Worm (Caenorhabditis elegans) whole organism, late embryonic: ENCODE data around the gene Y47D7A.13.

Experiments
- ceh-22 ChIP-seq: sonication (generic microtip); optimal IDR thresholded peaks from 2 replicates; lab custom pipeline; 2017; ENCODE audit warnings: missing biosample characterization, missing genetic modification characterization
- ceh-30 ChIP-seq: fragments of 150-350 bp; optimal IDR thresholded peaks from 2 replicates; lab custom pipeline; 2014; ENCODE audit warnings: missing biosample characterization, missing genetic modification characterization
- dve-1 ChIP-seq: sonication (generic microtip); optimal IDR thresholded peaks from 2 replicates; lab custom pipeline; 2017; ENCODE audit warnings: antibody characterized with exemption, mild to moderate bottlenecking, missing genetic modification characterization, missing compliant biosample characterization
- fkh-10 ChIP-seq: fragments of 150-350 bp; optimal IDR thresholded peaks from 2 replicates; lab custom pipeline; 2014; ENCODE audit warnings: missing biosample characterization, missing genetic modification reagents, missing genetic modification characterization
- hlh-15 ChIP-seq: sonication (generic microtip); optimal IDR thresholded peaks from 2 replicates; lab custom pipeline; 2016; ENCODE audit warnings: missing genetic modification characterization, missing compliant biosample characterization
- lin-11 ChIP-seq: fragments of 200-800 bp; sonication (Bioruptor generic); optimal IDR thresholded peaks from 2 replicates; lab custom pipeline; 2018; ENCODE audit warnings: mild to moderate bottlenecking, missing genetic modification characterization, missing compliant biosample characterization
- madf-2 ChIP-seq: sonication (generic microtip); optimal IDR thresholded peaks from 2 replicates; lab custom pipeline; 2017; ENCODE audit warnings: missing genetic modification characterization, missing compliant biosample characterization
- mec-3 ChIP-seq: sonication (generic microtip); optimal IDR thresholded peaks from 2 replicates; lab custom pipeline; 2016; ENCODE audit warnings: borderline replicate concordance, missing genetic modification characterization, missing compliant biosample characterization
- nfya-1 ChIP-seq: sonication (generic microtip); optimal IDR thresholded peaks from 2 replicates; lab custom pipeline; 2017; ENCODE audit warnings: missing genetic modification characterization, mild to moderate bottlenecking, missing compliant biosample characterization, antibody characterized with exemption, moderate library complexity
- pqm-1 ChIP-seq: sonication (generic microtip); optimal IDR thresholded peaks from 2 replicates; lab custom pipeline; 2016; ENCODE audit warnings: missing genetic modification characterization, missing compliant biosample characterization
- pros-1 ChIP-seq: fragments of 150-350 bp; optimal IDR thresholded peaks from 2 replicates; lab custom pipeline; 2014; ENCODE audit warnings: missing biosample characterization, missing genetic modification reagents, missing genetic modification characterization
- ref-2 ChIP-seq: sonication (generic microtip); optimal IDR thresholded peaks from 2 replicates; lab custom pipeline; 2016; ENCODE audit warnings: missing genetic modification characterization, missing compliant biosample characterization
- tbx-2 ChIP-seq: sonication (generic microtip); optimal IDR thresholded peaks from 2 replicates; lab custom pipeline; 2016; ENCODE audit warnings: missing genetic modification characterization, missing compliant biosample characterization
- zip-5 ChIP-seq: sonication (generic microtip); optimal IDR thresholded peaks from 2 replicates; lab custom pipeline; 2016; ENCODE audit warnings: missing genetic modification characterization, missing compliant biosample characterization

- TF ChIP-seq pqm-1 (tag; lab: Kevin White, UChicago) (no peak), fkh-10 (GFP tag; lab: Kevin White, UChicago) (no peak), hlh-15 (tag; lab: Kevin White, UChicago) (no peak), tbx-2 (tag; lab: Kevin White, UChicago) (no peak), mec-3 (tag; lab: Kevin White, UChicago) (no peak), nfya-1 (tag; lab: Kevin White, UChicago) (no peak), pros-1 (tag; lab: Kevin White, UChicago) (no peak), ref-2 (tag; lab: Kevin White, UChicago) (no peak), madf-2 (tag; lab: Kevin White, UChicago) (no peak), ceh-30 (tag; lab: Kevin White, UChicago) (no peak), dve-1 (tag; lab: Kevin White, UChicago) (no peak), ceh-22 (tag; lab: Kevin White, UChicago) (no peak), zip-5 (tag; lab: Kevin White, UChicago) (no peak), lin-11 (tag; lab: Kevin White, UChicago) (no peak)
Measured at ce11 chrV:4483049-4483507, 47.4 kb upstream of the Y47D7A.13 start, which contains the start of gene exc-15.
